Worm (Caenorhabditis elegans): ENCODE data around the gene C49A9.4.

Gene C49A9.4

DNA sequence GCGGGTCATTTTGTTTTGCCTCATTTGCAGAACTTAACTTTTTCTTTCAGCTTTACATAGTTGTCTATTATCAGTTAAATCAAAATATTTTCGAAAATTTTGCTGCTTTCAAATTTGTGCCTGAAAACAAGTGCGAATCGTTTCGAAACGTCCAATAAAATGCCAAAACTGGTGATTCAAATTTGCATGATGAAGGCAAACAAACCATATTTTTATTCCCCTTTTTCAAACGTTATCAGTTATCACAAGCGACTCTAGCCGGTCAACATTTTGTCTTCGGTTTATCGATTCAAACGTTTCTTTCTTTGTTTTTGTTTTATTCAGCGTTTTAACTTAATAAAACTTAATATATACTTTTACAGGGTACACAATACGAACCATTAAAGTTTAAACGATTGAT, 8.9 kb upstream of the C49A9.4 start, which contains the start of the genes ugt-24 and C49A9.6:
TSS of gene ugt-24 (minus strand) at position 147 of the 400 bp plus-strand sequence.
TSS of gene C49A9.6 (plus strand) at position 363 of the 400 bp plus-strand sequence.
- TF ChIP-seq elt-2 (tag; optimal IDR thresholded peaks at IDR 0.05) (peak; percentile 17), mab-9 (GFP tag; IDR thresholded peaks at IDR 0.05) (no peak), lin-15B (tag; optimal IDR thresholded peaks at IDR 0.05) (no peak), ztf-4 (tag; optimal IDR thresholded peaks at IDR 0.05) (no peak), dsc-1 (tag; optimal IDR thresholded peaks at IDR 0.05) (no peak), lin-14 (GFP tag; optimal IDR thresholded peaks at IDR 0.05) (no peak), lin-35 (GFP tag; optimal IDR thresholded peaks at IDR 0.05) (peak in 1 of 2 experiments; percentile 21)

DNA sequence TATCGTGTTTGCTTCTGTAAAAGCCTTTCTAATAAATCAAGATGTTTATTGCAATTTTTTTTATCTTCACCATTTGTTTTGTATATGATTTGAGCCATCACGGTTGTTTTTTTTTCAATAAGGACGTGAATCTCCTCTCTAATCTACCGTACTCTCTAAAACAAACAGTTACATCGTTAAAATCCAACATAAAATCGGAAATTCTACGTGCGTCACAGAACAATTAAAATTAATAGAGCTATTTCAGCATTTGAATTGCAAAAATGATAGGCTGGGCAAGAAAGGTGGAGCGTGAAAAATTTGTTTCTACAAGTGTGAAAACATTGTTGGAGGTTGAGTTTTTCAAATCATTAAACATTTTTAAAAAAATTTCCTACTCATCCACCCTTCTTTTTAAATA, 6.1 kb upstream of the C49A9.4 start, which contains the start of gene C49A9.5:
TSS of gene C49A9.5 (plus strand) at position 271 of the 400 bp plus-strand sequence.
- TF ChIP-seq ets-5 (GFP tag; IDR thresholded peaks at IDR 0.05) (no peak), mab-9 (GFP tag; IDR thresholded peaks at IDR 0.05) (no peak), pqm-1 (tag; optimal IDR thresholded peaks at IDR 0.05) (no peak), nhr-85 (tag) (no peak), zag-1 (tag; optimal IDR thresholded peaks at IDR 0.05) (no peak), mdl-1 (tag; optimal IDR thresholded peaks at IDR 0.05) (no peak)

DNA sequence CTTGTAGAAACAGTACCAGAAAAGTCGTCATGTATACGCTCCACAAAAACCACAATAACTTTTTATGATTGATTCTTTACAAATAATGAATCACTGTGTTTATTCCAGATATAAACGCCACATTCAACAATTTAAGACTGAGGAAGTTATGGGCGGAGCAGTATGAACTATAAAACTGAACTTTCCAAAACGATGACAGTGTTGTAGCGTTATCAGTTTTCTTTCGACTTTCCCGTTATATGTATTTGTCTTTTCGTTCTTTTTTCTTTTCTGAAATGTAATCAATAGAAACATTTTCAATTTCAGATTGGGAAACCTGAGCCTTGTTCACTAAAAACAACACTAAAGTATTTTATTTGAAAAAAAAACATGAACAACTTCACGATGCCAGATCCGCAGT, 2.4 kb upstream of the C49A9.4 start, which contains the start of gene C49A9.9:
TSS of gene C49A9.9 (plus strand) at position 307 of the 400 bp plus-strand sequence.
- TF ChIP-seq tlp-1 (tag; optimal IDR thresholded peaks at IDR 0.05) (no peak), tbx-2 (tag; optimal IDR thresholded peaks at IDR 0.05) (no peak), lin-35 (GFP tag; optimal IDR thresholded peaks at IDR 0.05) (no peak), C16A3.4 (tag; optimal IDR thresholded peaks at IDR 0.05) (no peak), hpl-2 (GFP tag; optimal IDR thresholded peaks at IDR 0.05) (no peak), skn-1 (tag; optimal IDR thresholded peaks at IDR 0.05) (no peak), alr-1 (tag; optimal IDR thresholded peaks at IDR 0.05; ENCODE audit: borderline replicate concordance) (no peak), elt-3 (tag; optimal IDR thresholded peaks at IDR 0.05) (no peak), fkh-10 (GFP tag; optimal IDR thresholded peaks at IDR 0.05) (no peak)

DNA sequence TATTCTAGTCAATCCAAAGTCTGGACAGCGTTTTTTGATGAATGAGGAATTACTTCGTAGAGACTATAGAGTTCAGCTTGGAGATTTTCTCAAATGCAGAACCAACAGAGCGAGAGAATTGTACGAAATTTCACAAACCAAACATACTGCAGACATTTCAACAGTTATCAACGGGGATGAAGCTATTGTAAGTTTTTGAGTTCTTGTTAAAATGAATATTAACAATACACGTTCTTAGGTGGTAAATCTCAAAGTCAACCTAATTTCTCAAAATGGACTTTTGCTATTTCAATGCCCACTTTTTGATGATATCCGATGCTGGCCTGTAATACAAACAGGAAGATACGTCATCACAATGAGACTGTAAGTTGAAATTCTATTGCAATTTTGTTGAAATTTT, 2.0 kb upstream of the C49A9.4 start:
- TF ChIP-seq nhr-19 (GFP tag; conservative IDR thresholded peaks at IDR 0.05) (no peak), fkh-10 (GFP tag; optimal IDR thresholded peaks at IDR 0.05) (no peak), F16B12.6 (tag; optimal IDR thresholded peaks at IDR 0.05) (no peak), fos-1 (tag; optimal IDR thresholded peaks at IDR 0.05) (no peak), pag-3 (tag; optimal IDR thresholded peaks at IDR 0.05; ENCODE audit: borderline replicate concordance, insufficient read depth) (no peak), pqm-1 (tag; optimal IDR thresholded peaks at IDR 0.05) (no peak), ces-1 (GFP tag; optimal IDR thresholded peaks at IDR 0.05) (no peak), nhr-20 (tag; optimal IDR thresholded peaks at IDR 0.05) (no peak), elt-2 (tag; optimal IDR thresholded peaks at IDR 0.05) (no peak), tlp-1 (tag; optimal IDR thresholded peaks at IDR 0.05) (no peak), jun-1 (tag; optimal IDR thresholded peaks at IDR 0.05) (no peak), nhr-85 (tag) (no peak), Y116A8C.19 (tag; optimal IDR thresholded peaks at IDR 0.05; ENCODE audit: borderline replicate concordance) (no peak), dpl-1 (GFP tag; optimal IDR thresholded peaks at IDR 0.05) (no peak), C34B4.2 (tag; optimal IDR thresholded peaks at IDR 0.05) (no peak), C04F5.9 (tag; optimal IDR thresholded peaks at IDR 0.05) (no peak)

DNA sequence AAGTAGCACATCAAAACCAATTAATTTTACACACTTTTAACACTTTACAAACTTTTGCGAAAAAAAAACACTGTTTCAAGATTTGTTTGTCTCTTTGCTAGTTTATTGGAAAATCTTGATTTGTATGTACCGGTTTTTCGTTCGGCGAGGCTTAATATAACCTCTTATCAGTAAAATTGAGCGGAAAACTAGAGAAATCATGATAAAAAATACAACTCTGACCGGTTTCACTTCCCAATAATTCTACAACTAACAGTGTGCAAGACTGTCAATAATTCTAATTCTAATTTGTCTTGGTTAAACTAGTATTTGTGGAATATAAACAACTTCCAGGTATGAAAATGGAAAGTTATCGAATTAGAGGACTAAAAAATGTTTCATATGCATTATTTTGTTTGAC, 2.4 kb downstream of the C49A9.4 start, which contains the start of gene C49A9.3:
TSS of gene C49A9.3 (plus strand) at position 212 of the 400 bp plus-strand sequence.
- no peak for TF ChIP-seq efl-1 (optimal IDR thresholded peaks at IDR 0.05)
- TF ChIP-seq efl-1 (GFP tag; optimal IDR thresholded peaks at IDR 0.05 in 1 of 2), result peak in 1 of 2 experiments; percentile 2
- no peak for TF ChIP-seq efl-3 (GFP tag; optimal IDR thresholded peaks at IDR 0.05)
- peak; percentile 51 for TF ChIP-seq elt-2 (tag; optimal IDR thresholded peaks at IDR 0.05)

Measured in whole organism, L1 larva.